Fruit fly (Drosophila melanogaster) whole organism, embryonic: ENCODE measurements around the gene Fmr1.

Source experiments
- Awh ChIP-seq: fragments of 200-800 bp; sonication (Bioruptor generic); IDR thresholded peaks from 2 replicates; pipeline ENCODE4, ENCODE4 v1.3.6; 2022; ENCODE audit warnings: missing biosample characterization, missing genetic modification characterization
- Bgb ChIP-seq: fragments of 200-800 bp; sonication (Bioruptor generic); IDR thresholded peaks from 2 replicates; pipeline ENCODE4 v1.3.6; 2022; ENCODE audit warnings: missing biosample characterization, missing genetic modification characterization; ENCODE audit not compliant: partially characterized antibody
- Blimp-1 ChIP-seq: fragments of 200-800 bp; sonication (Bioruptor generic); optimal IDR thresholded peaks from 3 replicates; lab custom pipeline; 2018; ENCODE audit warnings: missing biosample characterization, missing genetic modification characterization, mild to moderate bottlenecking, moderate library complexity, missing genetic modification reagents
- CG1024 ChIP-seq: fragments of 200-800 bp; sonication (Bioruptor generic); IDR thresholded peaks from 2 replicates; pipeline ENCODE4 v1.3.6; 2022; ENCODE audit warnings: missing biosample characterization, missing genetic modification characterization
- CG10565 ChIP-seq: fragments of 200-800 bp; sonication (Bioruptor generic); optimal IDR thresholded peaks from 3 replicates; lab custom pipeline; 2016; ENCODE audit warnings: missing biosample characterization, mild to moderate bottlenecking, missing genetic modification characterization
- CG13123 ChIP-seq: fragments of 200-800 bp; sonication (Bioruptor generic); optimal IDR thresholded peaks from 2 replicates; lab custom pipeline; 2016; ENCODE audit warnings: missing biosample characterization, missing genetic modification characterization
- CG15514 ChIP-seq: fragments of 200-800 bp; sonication (Bioruptor generic); optimal IDR thresholded peaks from 3 replicates; lab custom pipeline; 2017; ENCODE audit warnings: missing biosample characterization, missing genetic modification characterization, mild to moderate bottlenecking, moderate library complexity, missing genetic modification reagents
- CG1603 ChIP-seq: fragments of 200-800 bp; sonication (Bioruptor generic); optimal IDR thresholded peaks from 2 replicates; lab custom pipeline; 2019; ENCODE audit warnings: missing biosample characterization, mild to moderate bottlenecking, missing genetic modification characterization, moderate library complexity
- CG18262 ChIP-seq: fragments of 200-800 bp; optimal IDR thresholded peaks from 3 replicates; lab custom pipeline; 2019; ENCODE audit warnings: missing biosample characterization, mild to moderate bottlenecking, missing genetic modification characterization, moderate library complexity
- CG1832 ChIP-seq: fragments of 200-800 bp; sonication (Bioruptor generic); optimal IDR thresholded peaks from 2 replicates; lab custom pipeline; 2017; ENCODE audit warnings: missing biosample characterization, mild to moderate bottlenecking, missing genetic modification characterization, inconsistent platforms
- CG18476 ChIP-seq: fragments of 200-800 bp; sonication (Bioruptor generic); optimal IDR thresholded peaks from 2 replicates; lab custom pipeline; 2016; ENCODE audit warnings: missing biosample characterization, mild to moderate bottlenecking, missing genetic modification characterization
- CG43689 ChIP-seq: fragments of 200-800 bp; sonication (Bioruptor generic); IDR thresholded peaks from 2 replicates; pipeline ENCODE4 v1.3.6; 2022; ENCODE audit warnings: missing biosample characterization, missing genetic modification characterization
- CG7372 ChIP-seq: fragments of 200-800 bp; sonication (Bioruptor generic); IDR thresholded peaks from 2 replicates; pipeline ENCODE4 v1.3.6; 2022; ENCODE audit warnings: missing biosample characterization, missing genetic modification characterization
- CG9876 ChIP-seq: fragments of 200-800 bp; sonication (Bioruptor generic); optimal IDR thresholded peaks from 2 replicates; lab custom pipeline; 2016; ENCODE audit warnings: missing biosample characterization, missing genetic modification characterization
- CkIIα-i1 ChIP-seq: fragments of 200-800 bp; sonication (Bioruptor generic); IDR thresholded peaks from 2 replicates; pipeline ENCODE4 v1.3.6; 2022; ENCODE audit warnings: missing biosample characterization, missing genetic modification characterization
- D19A ChIP-seq: fragments of 200-800 bp; optimal IDR thresholded peaks from 3 replicates; lab custom pipeline; 2019; ENCODE audit warnings: missing biosample characterization, mild to moderate bottlenecking, missing genetic modification characterization, moderate library complexity
- HHEX ChIP-seq: fragments of 200-800 bp; sonication (Bioruptor generic); optimal IDR thresholded peaks from 3 replicates; lab custom pipeline; 2017; ENCODE audit warnings: missing biosample characterization, mild to moderate bottlenecking, missing genetic modification characterization, missing genetic modification reagents
- Hsf ChIP-seq: fragments of 200-800 bp; sonication (Bioruptor generic); optimal IDR thresholded peaks from 3 replicates; lab custom pipeline; 2016; ENCODE audit warnings: missing biosample characterization, missing genetic modification characterization
- Kr ChIP-seq: fragments of 200-800 bp; sonication (Bioruptor generic); optimal IDR thresholded peaks from 2 replicates; lab custom pipeline; 2017; ENCODE audit warnings: missing biosample characterization, mild to moderate bottlenecking, missing genetic modification characterization
- Nf-YC ChIP-seq: fragments of 200-800 bp; optimal IDR thresholded peaks from 3 replicates; lab custom pipeline; 2019; ENCODE audit warnings: missing biosample characterization, mild to moderate bottlenecking, missing genetic modification characterization, moderate library complexity
- Ptx1 ChIP-seq: fragments of 200-800 bp; sonication (Bioruptor generic); IDR thresholded peaks from 2 replicates; pipeline ENCODE4 v1.3.6; 2022; ENCODE audit warnings: missing biosample characterization, missing genetic modification characterization
- Side ChIP-seq: fragments of 200-800 bp; sonication (Bioruptor generic); optimal IDR thresholded peaks from 2 replicates; lab custom pipeline; 2016; ENCODE audit warnings: missing biosample characterization, missing genetic modification characterization
- Sry-δ ChIP-seq: fragments of 200-800 bp; sonication (Bioruptor generic); optimal IDR thresholded peaks from 2 replicates; lab custom pipeline; 2016; ENCODE audit warnings: missing biosample characterization, missing genetic modification characterization
- al ChIP-seq: fragments of 200-800 bp; sonication (Bioruptor generic); IDR thresholded peaks from 2 replicates; pipeline ENCODE4 v1.3.6; 2022; ENCODE audit warnings: missing biosample characterization, missing genetic modification characterization
- bab2 ChIP-seq: fragments of 200-800 bp; sonication (Bioruptor generic); optimal IDR thresholded peaks from 2 replicates; lab custom pipeline; 2016; ENCODE audit warnings: missing biosample characterization, missing genetic modification characterization
- chm ChIP-seq: fragments of 200-800 bp; sonication (Bioruptor generic); IDR thresholded peaks from 2 replicates; pipeline ENCODE4 v1.3.6; 2022; ENCODE audit warnings: missing biosample characterization, missing genetic modification characterization
- crol ChIP-seq: fragments of 200-800 bp; sonication (Bioruptor generic); IDR thresholded peaks from 2 replicates; pipeline ENCODE4 v1.3.6; 2022; ENCODE audit warnings: missing biosample characterization, missing genetic modification characterization
- en ChIP-seq: fragments of 200-800 bp; sonication (Bioruptor generic); optimal IDR thresholded peaks from 2 replicates; lab custom pipeline; 2016; ENCODE audit warnings: missing biosample characterization, missing genetic modification characterization
- eyg ChIP-seq: fragments of 200-800 bp; sonication (Bioruptor generic); optimal IDR thresholded peaks from 3 replicates; lab custom pipeline; 2016; ENCODE audit warnings: missing biosample characterization, missing genetic modification characterization
- fd3F ChIP-seq: fragments of 200-800 bp; sonication (Bioruptor generic); optimal IDR thresholded peaks from 2 replicates; lab custom pipeline; 2018; ENCODE audit warnings: missing biosample characterization, mild to moderate bottlenecking, missing genetic modification characterization, moderate library complexity
- fu2 ChIP-seq: fragments of 200-800 bp; sonication (Bioruptor generic); optimal IDR thresholded peaks from 2 replicates; lab custom pipeline; 2016; ENCODE audit warnings: missing biosample characterization, missing genetic modification characterization
- h ChIP-seq: fragments of >200 bp; optimal IDR thresholded peaks from 2 replicates; lab custom pipeline; 2017
- jumu ChIP-seq: fragments of 200-800 bp; sonication (Bioruptor generic); optimal IDR thresholded peaks from 3 replicates; lab custom pipeline; 2016; ENCODE audit warnings: missing biosample characterization, missing genetic modification characterization
- knrl ChIP-seq: fragments of 200-800 bp; sonication (Bioruptor generic); IDR thresholded peaks from 3 replicates; pipeline ENCODE4 v1.3.6; 2022; ENCODE audit warnings: missing biosample characterization, missing genetic modification characterization; ENCODE audit not compliant: partially characterized antibody
- mld ChIP-seq: fragments of 200-800 bp; sonication (Bioruptor generic); IDR thresholded peaks from 3 replicates; pipeline ENCODE4 v1.3.6; 2022; ENCODE audit warnings: missing biosample characterization, missing genetic modification characterization; ENCODE audit not compliant: partially characterized antibody
- pros ChIP-seq: fragments of 200-800 bp; sonication (Bioruptor generic); optimal IDR thresholded peaks from 3 replicates; lab custom pipeline; 2019; ENCODE audit warnings: missing biosample characterization, mild to moderate bottlenecking, missing genetic modification characterization, moderate library complexity
- row ChIP-seq: fragments of 200-800 bp; sonication (Bioruptor generic); IDR thresholded peaks from 3 replicates; pipeline ENCODE4 v1.3.6; 2022; ENCODE audit warnings: missing biosample characterization, missing genetic modification characterization
- sens-2 ChIP-seq: fragments of 200-800 bp; sonication (Bioruptor generic); IDR thresholded peaks from 2 replicates; pipeline ENCODE4 v1.3.6; 2022; ENCODE audit warnings: missing biosample characterization, missing genetic modification characterization
- slbo ChIP-seq: fragments of 200-800 bp; sonication (Bioruptor generic); IDR thresholded peaks from 2 replicates; pipeline ENCODE4 v1.3.6; 2022; ENCODE audit warnings: missing biosample characterization, missing genetic modification characterization
- sr ChIP-seq: fragments of 200-800 bp; sonication (Bioruptor generic); IDR thresholded peaks from 3 replicates; pipeline ENCODE4 v1.3.6; 2022; ENCODE audit warnings: missing biosample characterization, missing genetic modification characterization
- tgo ChIP-seq: fragments of 200-800 bp; sonication (Bioruptor generic); IDR thresholded peaks from 3 replicates; pipeline ENCODE4 v1.3.6; 2022; ENCODE audit warnings: missing biosample characterization, missing genetic modification characterization
- tna ChIP-seq: fragments of 200-800 bp; sonication (Bioruptor generic); IDR thresholded peaks from 2 replicates; pipeline ENCODE4 v1.3.6; 2022; ENCODE audit warnings: missing biosample characterization, missing genetic modification characterization; ENCODE audit not compliant: partially characterized antibody
- vvl ChIP-seq: fragments of 200-800 bp; sonication (Bioruptor generic); IDR thresholded peaks from 2 replicates; pipeline ENCODE4 v1.3.6; 2022; ENCODE audit warnings: missing biosample characterization, missing genetic modification characterization
- wdn ChIP-seq: fragments of 200-800 bp; sonication (Bioruptor generic); IDR thresholded peaks from 2 replicates; pipeline ENCODE4 v1.3.6; 2022; ENCODE audit warnings: missing biosample characterization, missing genetic modification characterization
- zf30C ChIP-seq: fragments of 200-800 bp; sonication (Bioruptor generic); optimal IDR thresholded peaks from 3 replicates; lab custom pipeline; 2018; ENCODE audit warnings: missing biosample characterization, mild to moderate bottlenecking, missing genetic modification characterization

The Fmr1 gene

dm6 chr3R:10068780-10069179 lies 41.1 kb downstream of the Fmr1 start (continued):
- no peak for TF ChIP-seq D19A (tag; lab: Kevin White, UChicago)
- no peak for TF ChIP-seq CkIIα-i1
- TF ChIP-seq Ptx1: no peak
- no peak for TF ChIP-seq Sry-δ (GFP tag; lab: Kevin White, UChicago)
- no peak for TF ChIP-seq sr
- TF ChIP-seq Nf-YC (tag; lab: Kevin White, UChicago): peak; percentile 61
- peak; percentile 28 for TF ChIP-seq pros (GFP tag; lab: Kevin White, UChicago)
- no peak for TF ChIP-seq row
- no peak for TF ChIP-seq Kr (GFP tag; lab: Kevin White, UChicago)
- no peak for TF ChIP-seq Side (GFP tag; lab: Kevin White, UChicago)
- no peak for TF ChIP-seq jumu (GFP tag; lab: Kevin White, UChicago)
- no peak for TF ChIP-seq HHEX
- TF ChIP-seq CG43689 (GFP tag; lab: Robert Waterston, UW): no peak
- no peak for TF ChIP-seq h (lab: Kevin White, UChicago)
- TF ChIP-seq knrl (GFP tag; lab: Robert Waterston, UW): no peak
- no peak for TF ChIP-seq fu2 (GFP tag; lab: Kevin White, UChicago)
- no peak for TF ChIP-seq CG9876 (GFP tag; lab: Kevin White, UChicago)

dm6 chr3R:10067605-10068004 lies 42.3 kb downstream of the Fmr1 start, which contains the start of gene CG33784:
Gene CG33784, plus strand, starts transcription at chr3R:10067905.
- no peak for TF ChIP-seq bab2
- no peak for TF ChIP-seq Hsf (GFP tag; lab: Kevin White, UChicago)
- TF ChIP-seq zf30C (GFP tag; lab: Kevin White, UChicago): no peak
- TF ChIP-seq fd3F: no peak
- no peak for TF ChIP-seq crol (GFP tag; lab: Robert Waterston, UW)
- no peak for TF ChIP-seq en (GFP tag; lab: Kevin White, UChicago)
- no peak for TF ChIP-seq Awh
- no peak for TF ChIP-seq vvl
- TF ChIP-seq Blimp-1 (GFP tag; lab: Kevin White, UChicago): no peak
- no peak for TF ChIP-seq al (GFP tag; lab: Robert Waterston, UW)
- no peak for TF ChIP-seq CG1024 (GFP tag; lab: Robert Waterston, UW)
- TF ChIP-seq eyg (GFP tag; lab: Kevin White, UChicago): no peak
- TF ChIP-seq CG18262 (tag; lab: Kevin White, UChicago): no peak
- TF ChIP-seq CG10565 (GFP tag; lab: Kevin White, UChicago): no peak
- no peak for TF ChIP-seq tna
- TF ChIP-seq, all 482 proteins: peak for 0

dm6 chr3R:10066470-10066869 lies 43.5 kb downstream of the Fmr1 start, which contains the start of gene CG33783:
Gene CG33783, plus strand, starts transcription at chr3R:10066770.
- TF ChIP-seq CG15514 (GFP tag; lab: Kevin White, UChicago) (no peak), sens-2 (GFP tag; lab: Robert Waterston, UW) (no peak), CG1832 (no peak), CG7372 (GFP tag; lab: Robert Waterston, UW) (no peak), mld (GFP tag; lab: Robert Waterston, UW) (no peak), chm (GFP tag; lab: Robert Waterston, UW) (no peak), tgo (GFP tag; lab: Robert Waterston, UW) (no peak), wdn (GFP tag; lab: Robert Waterston, UW) (no peak), jumu (GFP tag; lab: Kevin White, UChicago) (no peak), CG1603 (no peak), CG13123 (GFP tag; lab: Kevin White, UChicago) (no peak), CG18476 (GFP tag; lab: Kevin White, UChicago) (no peak), Hsf (GFP tag; lab: Kevin White, UChicago) (no peak), slbo (no peak), Bgb (GFP tag; lab: Robert Waterston, UW) (no peak)
